Worm (Caenorhabditis elegans) whole organism, L2 larva: Measurements from ENCODE around the gene Y45F10D.16.

Source experiments
- F13H6.1 ChIP-seq: sonication (generic microtip); optimal IDR thresholded peaks from 2 replicates; lab custom pipeline; 2016; ENCODE audit warnings: missing genetic modification characterization, missing compliant biosample characterization
- ZK546.5 ChIP-seq: sonication (generic microtip); optimal IDR thresholded peaks from 2 replicates; lab custom pipeline; 2017; ENCODE audit warnings: missing biosample characterization, missing genetic modification characterization
- elt-1 ChIP-seq: fragments of 150-350 bp; optimal IDR thresholded peaks from 2 replicates; lab custom pipeline; 2014; ENCODE audit warnings: missing biosample characterization, missing genetic modification characterization
- lin-11 ChIP-seq: fragments of 150-350 bp; sonication (generic microtip); optimal IDR thresholded peaks from 2 replicates; lab custom pipeline; 2014; ENCODE audit warnings: missing biosample characterization, missing genetic modification characterization, inconsistent platforms, mixed read lengths
- mab-5 ChIP-seq: fragments of 150-350 bp; optimal IDR thresholded peaks from 2 replicates; lab custom pipeline; 2014; ENCODE audit warnings: missing biosample characterization, missing genetic modification characterization
- mdl-1 ChIP-seq, 2 experiments: fragments of 150-350 bp in 1 of 2; sonication (generic microtip) in 1 of 2; optimal IDR thresholded peaks; 2 replicates each; lab custom pipeline; 2017; ENCODE audit warnings: missing biosample characterization in 2 of 2, missing genetic modification characterization in 2 of 2
- nhr-11 ChIP-seq: fragments of 150-350 bp; optimal IDR thresholded peaks from 2 replicates; lab custom pipeline; 2014; ENCODE audit warnings: missing biosample characterization, missing genetic modification characterization
- nhr-21 ChIP-seq: fragments of 150-350 bp; optimal IDR thresholded peaks from 2 replicates; lab custom pipeline; 2014; ENCODE audit warnings: missing biosample characterization, missing genetic modification characterization
- nhr-237 ChIP-seq: fragments of 150-350 bp; optimal IDR thresholded peaks from 2 replicates; lab custom pipeline; 2014; ENCODE audit warnings: missing biosample characterization, missing genetic modification characterization
- unc-55 ChIP-seq: fragments of 150-350 bp; sonication (generic microtip); optimal IDR thresholded peaks from 3 replicates; lab custom pipeline; 2014; ENCODE audit warnings: missing biosample characterization, missing genetic modification reagents, missing genetic modification characterization
- unc-62 ChIP-seq: fragments of 150-350 bp; optimal IDR thresholded peaks from 2 replicates; lab custom pipeline; 2014; ENCODE audit warnings: missing biosample characterization, missing genetic modification reagents, missing genetic modification characterization
- zag-1 ChIP-seq: fragments of 150-350 bp; optimal IDR thresholded peaks from 2 replicates; lab custom pipeline; 2014; ENCODE audit warnings: missing biosample characterization, missing genetic modification characterization

- TF ChIP-seq nhr-11 (no peak), F13H6.1 (tag; lab: Kevin White, UChicago) (no peak), nhr-237 (no peak), zag-1 (tag; lab: Kevin White, UChicago) (no peak), elt-1 (tag; lab: Kevin White, UChicago) (no peak), ZK546.5 (tag; lab: Kevin White, UChicago) (no peak), mdl-1 (tag; optimal IDR thresholded peaks at IDR 0.05; lab: Kevin White, UChicago) (no peak), unc-55 (GFP tag; lab: Kevin White, UChicago) (no peak), nhr-21 (tag; lab: Kevin White, UChicago) (no peak), mab-5 (tag; lab: Kevin White, UChicago) (no peak), unc-62 (GFP tag; lab: Kevin White, UChicago) (no peak), lin-11 (tag; lab: Kevin White, UChicago) (no peak)
Observed at ce11 chrIV:13745409-13745808, 30.8 kb upstream of the Y45F10D.16 start, which contains the start of gene C47A4.5.
